Worm (Caenorhabditis elegans) whole organism, L1 larva: ENCODE measurements around the gene C18D11.6.
"Not testable (repeated sequence)": the region's sequence is repeated elsewhere in the genome, so short reads cannot be mapped to it uniquely, and the experiment has no call there.

Source experiments
- C16A3.4 ChIP-seq: fragments of 150-350 bp; optimal IDR thresholded peaks from 2 replicates; lab custom pipeline; 2014; ENCODE audit warnings: missing biosample characterization, missing genetic modification characterization
- C34B4.2 ChIP-seq: sonication (generic microtip); optimal IDR thresholded peaks from 2 replicates; lab custom pipeline; 2017; ENCODE audit warnings: mild to moderate bottlenecking, missing genetic modification characterization, missing compliant biosample characterization
- F16B12.6 ChIP-seq: fragments of 150-350 bp; optimal IDR thresholded peaks from 2 replicates; lab custom pipeline; 2014; ENCODE audit warnings: missing biosample characterization, missing genetic modification characterization
- alr-1 ChIP-seq: fragments of 200-800 bp; sonication (Bioruptor generic); optimal IDR thresholded peaks from 2 replicates; lab custom pipeline; 2018; ENCODE audit warnings: borderline replicate concordance, mild to moderate bottlenecking, missing genetic modification characterization, missing compliant biosample characterization
- aly-2 ChIP-seq: fragments of 150-350 bp; optimal IDR thresholded peaks from 2 replicates; lab custom pipeline; 2014; ENCODE audit warnings: missing biosample characterization, missing genetic modification characterization
- ceh-63 ChIP-seq: fragments of 200-800 bp; sonication (Bioruptor generic); optimal IDR thresholded peaks from 2 replicates; lab custom pipeline; 2018; ENCODE audit warnings: mild to moderate bottlenecking, missing genetic modification characterization, missing compliant biosample characterization
- ceh-8 ChIP-seq: fragments of 200-800 bp; sonication (Bioruptor generic); optimal IDR thresholded peaks from 2 replicates; lab custom pipeline; 2018; ENCODE audit warnings: mild to moderate bottlenecking, missing genetic modification characterization, moderate library complexity, missing compliant biosample characterization
- ceh-88 ChIP-seq: fragments of 200-800 bp; sonication (Bioruptor generic); IDR thresholded peaks from 2 replicates; pipeline ENCODE4 v1.3.6; 2022; ENCODE audit warnings: missing genetic modification characterization, missing compliant biosample characterization
- dpl-1 ChIP-seq, 3 experiments: fragments of 150-350 bp in 2 of 3; sonication (generic microtip) in 1 of 3; optimal IDR thresholded peaks; 2 replicates each; lab custom pipeline; 2014 to 2017; ENCODE audit warnings: missing biosample characterization in 3 of 3, missing genetic modification characterization in 3 of 3, missing genetic modification reagents in 3 of 3
- dsc-1 ChIP-seq: sonication (generic microtip); optimal IDR thresholded peaks from 2 replicates; lab custom pipeline; 2016; ENCODE audit warnings: mild to moderate bottlenecking, missing genetic modification characterization, missing compliant biosample characterization
- efl-1 ChIP-seq, 4 experiments: fragments of 150-350 bp; optimal IDR thresholded peaks in 3 of 4; peaks in 1 of 4; 1 replicate in 1 of 4; 2 replicates in 3 of 4; lab custom pipeline; 2014; ENCODE audit warnings: missing biosample characterization in 2 of 4, missing genetic modification characterization in 2 of 4, missing genetic modification reagents in 2 of 4
- elt-3 ChIP-seq, 6 experiments: fragments of 150-350 bp in 1 of 6; sonication (generic microtip); optimal IDR thresholded peaks; 2 replicates each; lab custom pipeline; 2017 to 2018; ENCODE audit warnings: missing biosample characterization in 6 of 6, missing genetic modification characterization in 6 of 6, inconsistent platforms in 1 of 6
- ets-5 ChIP-seq: fragments of 200-800 bp; sonication (Bioruptor generic); IDR thresholded peaks from 2 replicates; pipeline ENCODE4 v1.3.6; 2022; ENCODE audit warnings: missing genetic modification characterization, missing compliant biosample characterization
- grh-1 ChIP-seq: fragments of 200-800 bp; sonication (Bioruptor generic); IDR thresholded peaks from 2 replicates; pipeline ENCODE4 v1.3.6; 2022; ENCODE audit warnings: missing genetic modification reagents, missing genetic modification characterization, missing compliant biosample characterization
- irx-1 ChIP-seq: sonication (generic microtip); optimal IDR thresholded peaks from 2 replicates; lab custom pipeline; 2016; ENCODE audit warnings: missing genetic modification characterization, missing compliant biosample characterization
- isw-1 ChIP-seq: fragments of 200-800 bp; sonication (Bioruptor generic); IDR thresholded peaks from 2 replicates; pipeline ENCODE4 v1.3.6; 2022; ENCODE audit warnings: missing genetic modification characterization, missing compliant biosample characterization
- jun-1 ChIP-seq: fragments of 150-350 bp; optimal IDR thresholded peaks from 2 replicates; lab custom pipeline; 2014; ENCODE audit warnings: missing biosample characterization, missing genetic modification reagents, missing genetic modification characterization
- lin-35 ChIP-seq, 2 experiments: fragments of 150-350 bp; optimal IDR thresholded peaks; 2 replicates each; lab custom pipeline; 2014; ENCODE audit warnings: missing biosample characterization in 2 of 2, missing genetic modification characterization in 2 of 2, missing genetic modification reagents in 2 of 2
- lin-39 ChIP-seq: fragments of 150-350 bp; optimal IDR thresholded peaks from 2 replicates; lab custom pipeline; 2014; ENCODE audit warnings: missing biosample characterization, missing genetic modification reagents, missing genetic modification characterization
- lir-3 ChIP-seq: sonication (generic microtip); optimal IDR thresholded peaks from 2 replicates; lab custom pipeline; 2016; ENCODE audit warnings: mild to moderate bottlenecking, missing genetic modification characterization, moderate library complexity, missing compliant biosample characterization; ENCODE audit not compliant: poor library complexity
- lsy-2 ChIP-seq, 2 experiments: fragments of 150-350 bp; optimal IDR thresholded peaks; 2 replicates each; lab custom pipeline; 2014; ENCODE audit warnings: missing biosample characterization in 2 of 2, missing genetic modification characterization in 2 of 2
- mef-2 ChIP-seq: fragments of 150-350 bp; optimal IDR thresholded peaks from 2 replicates; lab custom pipeline; 2014; ENCODE audit warnings: missing biosample characterization, missing genetic modification characterization
- nhr-19 ChIP-seq: fragments of 200-800 bp; sonication (Bioruptor generic); conservative IDR thresholded peaks from 2 replicates; pipeline ENCODE4 v1.3.6; 2022; ENCODE audit warnings: missing genetic modification characterization, missing compliant biosample characterization
- nhr-28 ChIP-seq: fragments of 150-350 bp; optimal IDR thresholded peaks from 2 replicates; lab custom pipeline; 2014; ENCODE audit warnings: missing biosample characterization, missing genetic modification characterization
- nhr-47 ChIP-seq: sonication (generic microtip); optimal IDR thresholded peaks from 2 replicates; lab custom pipeline; 2016; ENCODE audit warnings: mild to moderate bottlenecking, missing genetic modification characterization, moderate library complexity, missing compliant biosample characterization
- nhr-85 ChIP-seq: sonication (generic microtip); peaks from one replicate; lab custom pipeline; 2016; ENCODE audit warnings: missing genetic modification characterization, inconsistent platforms, missing compliant biosample characterization
- nhr-90 ChIP-seq: sonication (generic microtip); optimal IDR thresholded peaks from 2 replicates; lab custom pipeline; 2016; ENCODE audit warnings: mild to moderate bottlenecking, missing genetic modification characterization, missing compliant biosample characterization; ENCODE audit not compliant: poor library complexity
- snpc-4 ChIP-seq: fragments of 150-350 bp; optimal IDR thresholded peaks from 2 replicates; lab custom pipeline; 2014; ENCODE audit warnings: missing biosample characterization, missing genetic modification characterization
- snu-23 ChIP-seq: sonication (generic microtip); optimal IDR thresholded peaks from 2 replicates; lab custom pipeline; 2016; ENCODE audit warnings: missing genetic modification characterization, missing compliant biosample characterization
- swsn-7 ChIP-seq: sonication (generic microtip); optimal IDR thresholded peaks from 2 replicates; lab custom pipeline; 2016; ENCODE audit warnings: missing genetic modification characterization, missing compliant biosample characterization
- tbx-2 ChIP-seq: sonication (generic microtip); optimal IDR thresholded peaks from 2 replicates; lab custom pipeline; 2016; ENCODE audit warnings: missing genetic modification characterization, missing compliant biosample characterization
- unc-130 ChIP-seq: fragments of 150-350 bp; optimal IDR thresholded peaks from 2 replicates; lab custom pipeline; 2017; ENCODE audit warnings: missing biosample characterization, missing genetic modification characterization, inconsistent platforms
- unc-98 ChIP-seq: fragments of 200-800 bp; sonication (Bioruptor generic); IDR thresholded peaks from 2 replicates; pipeline ENCODE4 v1.3.6; 2022; ENCODE audit warnings: missing genetic modification characterization, missing compliant biosample characterization
- xbp-1 ChIP-seq: sonication (generic microtip); optimal IDR thresholded peaks from 2 replicates; lab custom pipeline; 2016; ENCODE audit warnings: missing genetic modification characterization, missing compliant biosample characterization
- ztf-11 ChIP-seq, 2 experiments: sonication (generic microtip); optimal IDR thresholded peaks; 2 replicates each; lab custom pipeline; 2016 to 2017; ENCODE audit warnings: missing genetic modification characterization in 2 of 2, missing biosample characterization in 1 of 2, missing compliant biosample characterization in 1 of 2

Gene C18D11.6

DNA sequence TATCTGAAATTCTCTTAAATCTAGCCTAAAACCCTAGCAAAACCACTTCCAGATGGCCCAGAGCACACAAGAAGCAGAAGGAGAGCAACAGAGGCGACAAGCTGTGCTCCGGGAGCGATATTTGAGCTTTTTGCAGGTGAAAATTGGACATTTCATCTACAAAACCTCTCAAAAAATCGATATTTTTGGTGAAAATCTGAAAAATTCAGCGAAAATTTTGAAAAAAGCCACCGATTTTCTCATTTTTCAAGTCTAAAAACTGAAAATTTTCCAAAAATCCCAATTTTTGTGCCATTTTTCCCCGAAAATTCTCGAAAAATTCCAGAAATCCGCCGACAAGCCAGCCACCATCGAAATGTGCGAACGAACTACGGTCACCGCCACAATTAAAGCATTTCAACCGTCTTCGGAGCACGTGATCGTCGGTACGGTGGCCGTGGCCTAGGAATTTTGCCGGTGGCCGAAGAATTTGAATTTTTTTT lies 30.1 kb upstream of the C18D11.6 start, which contains the start of gene C24H11.5:
Gene C24H11.5, plus strand, starts transcription at position 51 of the 482 bp plus-strand sequence.
- TF ChIP-seq efl-1 (optimal IDR thresholded peaks at IDR 0.05; lab: Kevin White, UChicago) = no peak
- peak in 1 of 2 experiments; percentile 73 for TF ChIP-seq efl-1 (GFP tag; optimal IDR thresholded peaks at IDR 0.05 in 1 of 2; lab: Kevin White, UChicago)
- no peak for TF ChIP-seq unc-98 (GFP tag; lab: Robert Waterston, UW)
- no peak for TF ChIP-seq mef-2 (tag; lab: Kevin White, UChicago)
- TF ChIP-seq dpl-1 (GFP tag; optimal IDR thresholded peaks at IDR 0.05; lab: Kevin White, UChicago) = no peak
- no peak for TF ChIP-seq nhr-19 (GFP tag; lab: Robert Waterston, UW)

DNA sequence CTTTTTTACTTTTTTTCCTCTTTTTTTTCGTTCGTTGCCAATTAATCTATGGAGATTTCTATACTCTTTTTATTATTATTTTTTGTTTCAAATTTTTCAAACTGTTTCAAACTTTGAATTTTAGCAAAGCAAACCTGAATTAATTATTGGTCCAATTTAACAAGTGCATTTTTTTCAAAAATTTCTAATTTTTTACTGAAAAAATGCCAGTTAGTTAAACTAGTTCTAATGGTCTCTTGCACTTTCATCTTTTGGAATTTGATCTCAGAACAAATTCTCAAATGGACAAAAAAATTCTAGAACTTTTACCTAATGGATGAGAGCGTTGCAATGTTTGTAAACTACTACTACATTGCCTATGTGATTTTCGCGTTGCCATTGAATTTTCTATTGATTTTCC lies 28.6 kb upstream of the C18D11.6 start, which contains the start of gene srd-74:
Gene srd-74, plus strand, starts transcription at position 301 of the 400 bp plus-strand sequence.
- no peak for TF ChIP-seq ceh-63 (GFP tag; lab: Kevin White, UChicago)

DNA sequence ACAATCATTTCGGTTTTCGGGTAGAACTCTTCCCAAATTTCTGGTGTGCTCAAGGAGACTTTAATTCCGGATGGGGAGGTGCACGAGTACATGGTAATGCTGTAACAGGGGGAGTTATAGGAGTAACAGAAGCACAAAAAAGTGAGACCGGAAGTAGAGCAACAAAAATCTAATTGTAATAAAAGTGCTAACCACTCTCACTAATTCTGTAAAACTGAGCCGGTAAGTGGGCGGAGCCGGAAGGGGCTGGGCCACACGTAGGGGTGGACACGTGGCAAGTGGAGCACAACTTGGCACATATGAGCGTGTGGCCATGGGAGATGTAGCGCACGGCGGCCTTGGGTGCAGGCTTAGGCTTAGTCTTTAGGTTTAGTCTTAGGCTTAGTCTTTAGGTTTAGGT lies 24.4 kb upstream of the C18D11.6 start, which contains the start of gene tbx-38:
Gene tbx-38, minus strand, starts transcription at position 101 of the 400 bp plus-strand sequence.
- TF ChIP-seq ets-5 (no peak), alr-1 (tag; lab: Kevin White, UChicago) (no peak), irx-1 (no peak), nhr-28 (tag; lab: Kevin White, UChicago) (no peak), snu-23 (GFP tag; lab: Kevin White, UChicago) (no peak), grh-1 (GFP tag; lab: Robert Waterston, UW) (no peak), F16B12.6 (tag; lab: Kevin White, UChicago) (no peak)

ce11 chrIII:11787376-11787775 lies 23.0 kb upstream of the C18D11.6 start, which contains the start of gene C24H11.1:
TSS of gene C24H11.1 (plus strand) at chrIII:11787676.
- TF ChIP-seq ceh-8 (GFP tag; lab: Kevin White, UChicago); aly-2; dsc-1 (tag; lab: Kevin White, UChicago): not testable (repeated sequence)

DNA sequence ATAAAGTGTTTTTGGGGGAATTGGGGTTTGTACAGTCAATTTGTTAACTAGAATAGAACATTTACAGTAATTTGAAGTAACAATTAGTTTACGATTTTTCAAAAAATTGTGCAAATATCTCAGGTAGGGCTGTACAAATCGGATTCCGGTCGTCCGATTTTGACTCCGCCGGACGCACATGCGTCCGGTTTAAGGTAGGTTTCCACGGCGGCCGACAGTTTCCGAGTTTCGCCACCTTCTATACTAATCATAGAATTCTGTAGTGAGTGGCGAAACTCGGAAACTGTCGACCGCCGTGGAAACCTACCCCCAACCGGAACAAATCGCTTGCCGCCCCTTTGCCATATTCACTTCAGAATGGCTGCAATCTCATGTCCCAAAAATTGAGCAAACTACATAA lies 20.9 kb upstream of the C18D11.6 start:
- TF ChIP-seq ztf-11 (tag; optimal IDR thresholded peaks at IDR 0.05; lab: Kevin White, UChicago) = no peak
- no peak for TF ChIP-seq tbx-2 (tag; lab: Kevin White, UChicago)
- no peak for TF ChIP-seq snpc-4 (tag; lab: Kevin White, UChicago)
- TF ChIP-seq isw-1 (GFP tag; lab: Robert Waterston, UW) = no peak
- TF ChIP-seq dsc-1 (tag; lab: Kevin White, UChicago) = no peak
- TF ChIP-seq C16A3.4 (tag; lab: Kevin White, UChicago) = no peak
- no peak for TF ChIP-seq unc-130 (tag; lab: Kevin White, UChicago)
- TF ChIP-seq C34B4.2 (tag; lab: Kevin White, UChicago) = no peak

DNA sequence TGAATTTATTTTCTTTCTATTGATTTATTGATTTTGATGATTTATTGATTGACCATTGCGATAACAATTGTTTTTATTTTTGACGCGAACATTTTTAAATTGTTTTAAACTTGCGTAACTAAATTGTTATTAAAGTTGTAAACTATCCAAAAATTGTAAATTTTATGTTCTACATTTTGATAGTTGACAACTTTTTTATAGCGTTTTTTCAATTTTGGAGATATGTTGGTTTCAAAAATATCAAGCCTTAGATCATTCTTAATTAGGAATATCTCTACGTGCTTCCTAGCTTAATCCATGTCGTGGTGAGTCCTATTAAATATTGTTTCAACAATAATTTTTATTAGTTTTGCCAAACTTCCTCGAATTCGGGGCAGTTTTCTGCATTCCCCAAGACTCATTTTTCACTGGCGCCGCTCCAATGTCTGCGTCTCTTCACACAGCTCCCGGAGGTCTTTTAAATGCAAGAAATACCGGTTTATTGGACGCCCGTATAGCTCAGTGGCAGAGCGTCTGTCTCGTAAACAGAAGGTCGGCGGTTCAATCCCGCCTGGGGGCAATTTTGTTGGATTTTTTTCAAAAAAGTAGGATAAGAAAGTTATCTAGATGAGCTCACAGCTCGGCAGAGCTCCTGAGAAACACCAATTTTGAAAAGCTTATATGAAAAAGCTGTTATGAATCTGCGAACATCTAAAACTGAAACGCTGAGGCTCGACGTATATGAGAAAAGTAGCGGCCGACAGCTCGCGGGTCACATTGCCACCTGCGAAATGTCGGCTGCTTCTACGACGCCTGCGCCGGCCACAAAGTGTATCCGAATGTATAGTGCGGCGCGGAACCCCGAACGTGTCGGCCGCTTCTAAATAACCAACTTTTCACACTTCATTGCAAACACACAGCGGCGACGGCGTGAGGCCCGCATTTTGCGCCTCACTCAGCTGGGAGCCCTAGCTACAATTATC lies 17.8 kb upstream of the C18D11.6 start, which contains the start of gene C24H11.2:
Gene C24H11.2, minus strand, starts transcription at position 51 of the 962 bp plus-strand sequence.
- TF ChIP-seq swsn-7 (tag; lab: Kevin White, UChicago) = peak; percentile 60
- peak; percentile 73 for TF ChIP-seq snu-23 (GFP tag; lab: Kevin White, UChicago)
- TF ChIP-seq lin-35 (GFP tag; optimal IDR thresholded peaks at IDR 0.05; lab: Kevin White, UChicago) = peak; percentile 46 to 72
- peak; percentile 57 for TF ChIP-seq nhr-90 (tag; lab: Kevin White, UChicago)
- TF ChIP-seq dpl-1 (GFP tag; optimal IDR thresholded peaks at IDR 0.05; lab: Kevin White, UChicago) = peak; percentile 50 to 56 (median 55)
- TF ChIP-seq snpc-4 (tag; lab: Kevin White, UChicago) = peak; percentile 94
- TF ChIP-seq unc-98 (GFP tag; lab: Robert Waterston, UW) = peak; percentile 57; the same call in 1 of the 2 replicates
- 0 out of 2 replicates have a peak, but pooled peaks have one; percentile 4 for TF ChIP-seq isw-1 (GFP tag; lab: Robert Waterston, UW)
- peak; percentile 74 for TF ChIP-seq nhr-85 (tag; lab: Kevin White, UChicago)
- TF ChIP-seq lir-3 (tag; lab: Kevin White, UChicago) = peak; percentile 39
- TF ChIP-seq elt-3 (tag; optimal IDR thresholded peaks at IDR 0.05; lab: Kevin White, UChicago) = peak in 1 of 6 experiments; percentile 29
- peak; percentile 39 for TF ChIP-seq jun-1 (tag; lab: Kevin White, UChicago)
- peak; percentile 63 for TF ChIP-seq nhr-19 (GFP tag; lab: Robert Waterston, UW)
- TF ChIP-seq dsc-1 (tag; lab: Kevin White, UChicago) = peak; percentile 63
- TF ChIP-seq lsy-2 (tag; optimal IDR thresholded peaks at IDR 0.05; lab: Kevin White, UChicago) = peak; percentile 52 to 76
- TF ChIP-seq irx-1 = peak; percentile 62
- TF ChIP-seq C16A3.4 (tag; lab: Kevin White, UChicago) = peak; percentile 56
- peak; percentile 62 for TF ChIP-seq xbp-1 (tag; lab: Kevin White, UChicago)
- TF ChIP-seq nhr-47 = peak; percentile 70
- peak; percentile 46 to 64 for TF ChIP-seq efl-1 (optimal IDR thresholded peaks at IDR 0.05; lab: Kevin White, UChicago)
- TF ChIP-seq efl-1 (GFP tag; optimal IDR thresholded peaks at IDR 0.05 in 1 of 2; lab: Kevin White, UChicago) = peak; percentile 55 to 96
- TF ChIP-seq ceh-88 (GFP tag; lab: Robert Waterston, UW) = 0 out of 2 replicates have a peak, but pooled peaks have one; percentile 11
- TF ChIP-seq lin-39 = peak; percentile 17
